Fruit fly (Drosophila melanogaster): ENCODE data around the gene Fntb.

Gene Fntb

dm6 chr3R:16431707-16432106 is 1.1 kb upstream of the Fntb start (continued):
- no peak for TF ChIP-seq exex (tag; optimal IDR thresholded peaks at IDR 0.05)
- no peak for TF ChIP-seq corto (GFP tag; optimal IDR thresholded peaks at IDR 0.05)
- TF ChIP-seq CTCF (GFP tag; optimal IDR thresholded peaks at IDR 0.05), result peak; percentile 98
- TF ChIP-seq CG10654 (GFP tag; optimal IDR thresholded peaks at IDR 0.05), result peak; percentile 23
- TF ChIP-seq YL-1 (GFP tag; optimal IDR thresholded peaks at IDR 0.05), result no peak
- TF ChIP-seq ara (GFP tag; IDR thresholded peaks at IDR 0.05), result no peak
- peak; percentile 83 for TF ChIP-seq Opbp (GFP tag; IDR thresholded peaks at IDR 0.05; ENCODE audit: partially characterized antibody)
- no peak for TF ChIP-seq Six4 (GFP tag; optimal IDR thresholded peaks at IDR 0.05)
- TF ChIP-seq lbe (GFP tag; optimal IDR thresholded peaks at IDR 0.05), result no peak
- no peak for TF ChIP-seq tgo (GFP tag; IDR thresholded peaks at IDR 0.05)
- TF ChIP-seq Trl (optimal IDR thresholded peaks at IDR 0.05), result no peak
- TF ChIP-seq Trl (GFP tag; optimal IDR thresholded peaks at IDR 0.05), result peak; percentile 60
- TF ChIP-seq ro (GFP tag; IDR thresholded peaks at IDR 0.05), result no peak
- no peak for TF ChIP-seq hb (GFP tag; IDR thresholded peaks at IDR 0.05; ENCODE audit: partially characterized antibody)
- no peak for TF ChIP-seq tup (GFP tag; optimal IDR thresholded peaks at IDR 0.05)
- no peak for TF ChIP-seq CG17568 (GFP tag; optimal IDR thresholded peaks at IDR 0.05)
- TF ChIP-seq CG11247 (GFP tag; IDR thresholded peaks at IDR 0.05), result peak; percentile 55; the same call in 1 of the 2 replicates
- no peak for TF ChIP-seq Ada2b (GFP tag; IDR thresholded peaks at IDR 0.05)
- TF ChIP-seq ems (GFP tag; optimal IDR thresholded peaks at IDR 0.05), result peak; percentile 43
- TF ChIP-seq oc (tag; optimal IDR thresholded peaks at IDR 0.05), result no peak
- peak; percentile 52; the same call in 1 of the 2 replicates for TF ChIP-seq E2f2 (GFP tag; IDR thresholded peaks at IDR 0.05)
- no peak for TF ChIP-seq CG43689 (GFP tag; IDR thresholded peaks at IDR 0.05)
- TF ChIP-seq aop (GFP tag; IDR thresholded peaks at IDR 0.05), result 0 out of 2 replicates have a peak, but pooled peaks have one; percentile 47
- no peak for TF ChIP-seq wor (GFP tag; IDR thresholded peaks at IDR 0.05)
- peak; percentile 37; the same call in 1 of the 2 replicates for TF ChIP-seq sisA (GFP tag; IDR thresholded peaks at IDR 0.05)
- TF ChIP-seq lmd (GFP tag; IDR thresholded peaks at IDR 0.05), result no peak
- TF ChIP-seq ERR (GFP tag; optimal IDR thresholded peaks at IDR 0.05), result peak; percentile 9
- TF ChIP-seq ssp (GFP tag; IDR thresholded peaks at IDR 0.05), result no peak
- TF ChIP-seq HLH4C (GFP tag; IDR thresholded peaks at IDR 0.05; ENCODE audit: partially characterized antibody), result peak; percentile 53; the same call in 2 of the 3 replicates
- TF ChIP-seq CG1832 (GFP tag; optimal IDR thresholded peaks at IDR 0.05), result no peak
- no peak for TF ChIP-seq CG7786 (GFP tag; optimal IDR thresholded peaks at IDR 0.05)
- no peak for TF ChIP-seq salm (tag; optimal IDR thresholded peaks at IDR 0.05)
- no peak for TF ChIP-seq CG15073 (GFP tag; optimal IDR thresholded peaks at IDR 0.05)
- TF ChIP-seq Hand (GFP tag; optimal IDR thresholded peaks at IDR 0.05), result no peak
- TF ChIP-seq CG9437 (GFP tag; optimal IDR thresholded peaks at IDR 0.05), result no peak
- peak; percentile 38 for TF ChIP-seq dm (GFP tag; optimal IDR thresholded peaks at IDR 0.05)
- no peak for TF ChIP-seq CG8765 (GFP tag; IDR thresholded peaks at IDR 0.05)
- peak; percentile 27 for TF ChIP-seq gsb-n (tag; optimal IDR thresholded peaks at IDR 0.05)
- TF ChIP-seq crc (GFP tag; optimal IDR thresholded peaks at IDR 0.05), result no peak
- peak; percentile 3 for TF ChIP-seq BEAF-32 (GFP tag; optimal IDR thresholded peaks at IDR 0.05)
- TF ChIP-seq danr (GFP tag; IDR thresholded peaks at IDR 0.05), result no peak
- TF ChIP-seq Sox100B (GFP tag; optimal IDR thresholded peaks at IDR 0.05), result no peak
- TF ChIP-seq dati (GFP tag; IDR thresholded peaks at IDR 0.05), result no peak
- TF ChIP-seq fru (optimal IDR thresholded peaks at IDR 0.05), result no peak
- TF ChIP-seq tx (GFP tag; optimal IDR thresholded peaks at IDR 0.05), result peak; percentile 29
- TF ChIP-seq CG12391 (tag; optimal IDR thresholded peaks at IDR 0.05), result peak; percentile 19
- no peak for TF ChIP-seq odd (GFP tag; optimal IDR thresholded peaks at IDR 0.05)
- no peak for TF ChIP-seq Lpt (GFP tag; optimal IDR thresholded peaks at IDR 0.05)
- no peak for TF ChIP-seq CG1792 (GFP tag; optimal IDR thresholded peaks at IDR 0.05)
- peak; percentile 76 for TF ChIP-seq CG7963 (GFP tag; IDR thresholded peaks at IDR 0.05; ENCODE audit: partially characterized antibody)
- peak; percentile 79 for TF ChIP-seq stwl (tag; optimal IDR thresholded peaks at IDR 0.05)
- TF ChIP-seq Doc3 (GFP tag; IDR thresholded peaks at IDR 0.05; ENCODE audit: partially characterized antibody), result no peak
- TF ChIP-seq CG30403 (GFP tag; optimal IDR thresholded peaks at IDR 0.05), result peak; percentile 28

Measured in whole organism, embryonic.